Worm (Caenorhabditis elegans): ENCODE data around the gene ugt-35.
A peak's percentile ranks its signal among the peaks of the same experiment; 100 is the strongest.

Gene ugt-35

ce11 chrV:10602051-10602937, 51.8 kb downstream of the ugt-35 start, which contains the start of gene H27A22.1:
H27A22.1 (plus strand) TSS chrV:10602555.
- TF ChIP-seq snpc-4 (tag; optimal IDR thresholded peaks at IDR 0.05) (no peak), aha-1 (tag) (peak; percentile 96), lin-39 (tag; optimal IDR thresholded peaks at IDR 0.05) (no peak), daf-16 (GFP tag; optimal IDR thresholded peaks at IDR 0.05) (no peak), daf-16 (tag; optimal IDR thresholded peaks at IDR 0.05) (peak; percentile 4)

Measured in whole organism, L4 larva.